Worm (Caenorhabditis elegans): ENCODE measurements around the gene nhr-176.

Gene nhr-176

DNA sequence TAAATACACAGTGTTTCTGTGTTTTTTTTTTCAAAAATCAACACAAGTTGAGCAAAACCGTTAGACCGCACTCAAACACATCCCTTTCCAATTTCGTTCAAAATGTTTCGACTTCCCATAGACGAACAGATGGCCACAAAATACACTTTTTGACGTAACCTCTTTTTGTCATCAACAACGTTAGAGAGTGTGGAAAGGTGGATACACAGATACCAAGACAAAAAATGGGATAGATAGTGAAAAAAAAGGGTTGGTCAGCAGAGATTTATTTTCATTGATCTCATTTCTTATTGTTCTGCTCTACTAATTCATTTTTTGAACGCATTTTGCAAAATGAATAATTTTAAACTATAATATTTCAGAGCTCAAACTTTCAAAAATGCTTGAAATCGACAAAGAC is 23.7 kb downstream of the nhr-176 start:
- no peak for TF ChIP-seq ztf-6 (GFP tag; IDR thresholded peaks at IDR 0.05)
- no peak for TF ChIP-seq efl-1 (GFP tag; optimal IDR thresholded peaks at IDR 0.05)
- no peak for TF ChIP-seq zfh-2 (GFP tag; conservative IDR thresholded peaks at IDR 0.05)

DNA sequence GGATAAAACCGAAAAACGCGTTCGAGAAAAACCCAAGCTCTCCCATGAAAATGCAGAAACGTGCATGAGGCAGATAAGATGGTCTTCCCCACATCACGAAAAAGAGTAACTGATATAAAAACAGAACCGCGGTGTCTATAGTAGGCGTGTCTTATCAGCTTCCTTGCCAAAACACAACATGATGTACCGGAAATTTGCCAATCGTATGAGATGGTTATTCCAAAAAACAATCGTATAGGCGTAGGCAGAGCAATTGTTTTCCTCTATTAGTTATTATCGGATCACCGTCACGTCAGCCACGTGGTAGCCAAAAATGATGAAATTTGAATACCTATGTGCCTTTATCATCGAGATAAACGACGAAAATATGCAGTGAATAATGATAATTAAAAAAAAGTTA is 28.3 kb downstream of the nhr-176 start, which contains the start of gene str-7:
Gene str-7, minus strand, starts transcription at position 101 of the 400 bp plus-strand sequence.
- TF ChIP-seq lir-1 (GFP tag; conservative IDR thresholded peaks at IDR 0.05), result no peak
- no peak for TF ChIP-seq ztf-22 (GFP tag; optimal IDR thresholded peaks at IDR 0.05)
- no peak for TF ChIP-seq F22D6.2 (tag; optimal IDR thresholded peaks at IDR 0.05)
- no peak for TF ChIP-seq F33H1.4 (GFP tag; IDR thresholded peaks at IDR 0.05)
- no peak for TF ChIP-seq unc-130 (GFP tag; optimal IDR thresholded peaks at IDR 0.05)

- TF ChIP-seq lsy-27 (tag; optimal IDR thresholded peaks at IDR 0.05; ENCODE audit: borderline replicate concordance, insufficient read depth), result no peak
- TF ChIP-seq nhr-80 (tag; optimal IDR thresholded peaks at IDR 0.05), result peak; percentile 68
- no peak for TF ChIP-seq ekl-4 (GFP tag; IDR thresholded peaks at IDR 0.05)
- no peak for TF ChIP-seq egl-44 (GFP tag; IDR thresholded peaks at IDR 0.05)
Measured at ce11 chrV:16100103-16100730, 29.1 kb downstream of the nhr-176 start, which contains the start of gene cth-1. TSS of gene cth-1 (plus strand) at chrV:16100680.

ce11 chrV:16103594-16103993 is 32.5 kb downstream of the nhr-176 start, which contains the start of gene argk-1:
TSS of gene argk-1 (plus strand) at chrV:16103894.
- TF ChIP-seq dpl-1 (GFP tag; optimal IDR thresholded peaks at IDR 0.05), result no peak

- TF ChIP-seq hmg-20 (GFP tag; IDR thresholded peaks at IDR 0.05), result no peak
- TF ChIP-seq pha-4 (tag; optimal IDR thresholded peaks at IDR 0.05), result no peak
- no peak for TF ChIP-seq xnd-1 (tag; optimal IDR thresholded peaks at IDR 0.05)
- no peak for TF ChIP-seq ztf-6 (GFP tag; IDR thresholded peaks at IDR 0.05)
- TF ChIP-seq attf-5 (GFP tag; optimal IDR thresholded peaks at IDR 0.05), result no peak
- no peak for TF ChIP-seq hsf-1 (GFP tag; IDR thresholded peaks at IDR 0.05)
- no peak for TF ChIP-seq F52B5.7 (tag; optimal IDR thresholded peaks at IDR 0.05)
- no peak for TF ChIP-seq ccch-3 (GFP tag; optimal IDR thresholded peaks at IDR 0.05)
- no peak for TF ChIP-seq hlh-26 (GFP tag; conservative IDR thresholded peaks at IDR 0.05)
- no peak for TF ChIP-seq nfyb-1 (GFP tag; IDR thresholded peaks at IDR 0.05)
- TF ChIP-seq rec-8 (tag; optimal IDR thresholded peaks at IDR 0.05), result no peak
- TF ChIP-seq mcd-1 (GFP tag; IDR thresholded peaks at IDR 0.05), result no peak
- TF ChIP-seq nhr-179 (tag; optimal IDR thresholded peaks at IDR 0.05), result no peak
- TF ChIP-seq Y95B8A.8 (GFP tag; IDR thresholded peaks at IDR 0.05), result no peak
- no peak for TF ChIP-seq sdz-38 (tag; optimal IDR thresholded peaks at IDR 0.05)
- no peak for TF ChIP-seq madf-8 (GFP tag; conservative IDR thresholded peaks at IDR 0.05)
- no peak for TF ChIP-seq him-1 (tag; optimal IDR thresholded peaks at IDR 0.05)
Measured at ce11 chrV:16114237-16114636, 43.1 kb downstream of the nhr-176 start, which contains the start of gene srxa-16. TSS of gene srxa-16 (minus strand) at chrV:16114337.

ce11 chrV:16115381-16115780 is 44.3 kb downstream of the nhr-176 start, which contains the start of gene str-25:
TSS of gene str-25 (plus strand) at chrV:16115681.
- TF ChIP-seq ztf-25 (GFP tag; IDR thresholded peaks at IDR 0.05) (no peak), efl-1 (GFP tag; optimal IDR thresholded peaks at IDR 0.05) (no peak), B0019.2 (GFP tag; conservative IDR thresholded peaks at IDR 0.05) (no peak), madf-3 (GFP tag; IDR thresholded peaks at IDR 0.05) (no peak), lin-40 (tag; optimal IDR thresholded peaks at IDR 0.05) (no peak), tbp1 (GFP tag; optimal IDR thresholded peaks at IDR 0.05) (no peak), attf-6 (GFP tag; IDR thresholded peaks at IDR 0.05) (no peak), Y53F4B.3 (GFP tag; IDR thresholded peaks at IDR 0.05) (no peak), hlh-12 (tag; optimal IDR thresholded peaks at IDR 0.05) (no peak), ceh-100 (GFP tag; IDR thresholded peaks at IDR 0.05) (no peak), attf-5 (GFP tag; optimal IDR thresholded peaks at IDR 0.05) (no peak), tlf-1 (GFP tag; optimal IDR thresholded peaks at IDR 0.05) (no peak), pbrm-1 (GFP tag; IDR thresholded peaks at IDR 0.05) (no peak), F37B4.10 (GFP tag; IDR thresholded peaks at IDR 0.05) (no peak), nfyb-1 (GFP tag; IDR thresholded peaks at IDR 0.05) (no peak)

Data from whole organism, young adult.